Worm (Caenorhabditis elegans) whole organism, L1 larva: ENCODE data around the gene Y48A6B.3.

Source experiments
- C16A3.4 ChIP-seq: fragments of 150-350 bp; optimal IDR thresholded peaks from 2 replicates; lab custom pipeline; 2014; ENCODE audit warnings: missing biosample characterization, missing genetic modification characterization
- aly-2 ChIP-seq: fragments of 150-350 bp; optimal IDR thresholded peaks from 2 replicates; lab custom pipeline; 2014; ENCODE audit warnings: missing biosample characterization, missing genetic modification characterization
- ama-1 ChIP-seq: fragments of 150-350 bp; optimal IDR thresholded peaks from 2 replicates; lab custom pipeline; 2014
- ceh-82 ChIP-seq, 3 experiments: fragments of 150-350 bp in 1 of 3; sonication (generic microtip) in 2 of 3; optimal IDR thresholded peaks; 2 replicates each; lab custom pipeline; 2014 to 2017; ENCODE audit warnings: missing biosample characterization in 3 of 3, missing genetic modification characterization in 3 of 3
- elt-2 ChIP-seq: sonication (generic microtip); optimal IDR thresholded peaks from 2 replicates; lab custom pipeline; 2016; ENCODE audit warnings: missing genetic modification characterization, mild to moderate bottlenecking, inconsistent platforms, missing compliant biosample characterization, missing genetic modification reagents
- fkh-8 ChIP-seq: sonication (generic microtip); optimal IDR thresholded peaks from 2 replicates; lab custom pipeline; 2016; ENCODE audit warnings: mild to moderate bottlenecking, missing genetic modification characterization, missing compliant biosample characterization
- fos-1 ChIP-seq: fragments of 150-350 bp; optimal IDR thresholded peaks from 2 replicates; lab custom pipeline; 2014; ENCODE audit warnings: missing biosample characterization, missing genetic modification characterization
- lin-15B ChIP-seq: fragments of 150-350 bp; sonication (generic microtip); optimal IDR thresholded peaks from 3 replicates; lab custom pipeline; 2014; ENCODE audit warnings: missing biosample characterization, missing genetic modification characterization
- lin-39 ChIP-seq: fragments of 150-350 bp; optimal IDR thresholded peaks from 2 replicates; lab custom pipeline; 2014; ENCODE audit warnings: missing biosample characterization, missing genetic modification reagents, missing genetic modification characterization
- nhr-237 ChIP-seq: fragments of 150-350 bp; optimal IDR thresholded peaks from 2 replicates; lab custom pipeline; 2014; ENCODE audit warnings: missing biosample characterization, missing genetic modification characterization
- nhr-77 ChIP-seq: fragments of 150-350 bp; optimal IDR thresholded peaks from 2 replicates; lab custom pipeline; 2014; ENCODE audit warnings: missing biosample characterization, missing genetic modification characterization
- unc-130 ChIP-seq: fragments of 150-350 bp; optimal IDR thresholded peaks from 2 replicates; lab custom pipeline; 2017; ENCODE audit warnings: missing biosample characterization, missing genetic modification characterization, inconsistent platforms
- unc-62 ChIP-seq: fragments of 150-350 bp; optimal IDR thresholded peaks from 2 replicates; lab custom pipeline; 2014; ENCODE audit warnings: missing biosample characterization, missing genetic modification reagents, missing genetic modification characterization
- ztf-11 ChIP-seq, 2 experiments: sonication (generic microtip); optimal IDR thresholded peaks; 2 replicates each; lab custom pipeline; 2016 to 2017; ENCODE audit warnings: missing genetic modification characterization in 2 of 2, missing biosample characterization in 1 of 2, missing compliant biosample characterization in 1 of 2

- TF ChIP-seq ceh-82 (tag; optimal IDR thresholded peaks at IDR 0.05; lab: Kevin White, UChicago) = no peak
- no peak for TF ChIP-seq elt-2 (tag; lab: Kevin White, UChicago)
- TF ChIP-seq aly-2 (tag; lab: Kevin White, UChicago) = no peak
- no peak for TF ChIP-seq fkh-8 (tag; lab: Kevin White, UChicago)
- no peak for TF ChIP-seq C16A3.4 (tag; lab: Kevin White, UChicago)
- TF ChIP-seq fos-1 (tag; lab: Kevin White, UChicago) = no peak
- no peak for TF ChIP-seq unc-130 (tag; lab: Kevin White, UChicago)
- TF ChIP-seq unc-62 (GFP tag; lab: Kevin White, UChicago) = no peak
- no peak for TF ChIP-seq nhr-77
- no peak for TF ChIP-seq ama-1 (lab: Kevin White, UChicago)
- TF ChIP-seq lin-39 (tag; lab: Kevin White, UChicago) = no peak
- TF ChIP-seq nhr-237 (tag; lab: Kevin White, UChicago) = no peak
- no peak for TF ChIP-seq ztf-11 (tag; optimal IDR thresholded peaks at IDR 0.05; lab: Kevin White, UChicago)
- TF ChIP-seq lin-15B (tag; lab: Kevin White, UChicago) = no peak
Observed at ce11 chrIII:11031309-11031708, 23.3 kb downstream of the Y48A6B.3 start, which contains the start of gene Y48A6B.14.
